Worm (Caenorhabditis elegans): ENCODE data around the gene K08F8.15.

The K08F8.15 gene

ce11 chrII:8813659-8814058 lies 47.0 kb downstream of the K08F8.15 start (continued):
- TF ChIP-seq ama-1 (optimal IDR thresholded peaks at IDR 0.05): no peak
- no peak for TF ChIP-seq mef-2 (tag; optimal IDR thresholded peaks at IDR 0.05)
- no peak for TF ChIP-seq isw-1 (GFP tag; IDR thresholded peaks at IDR 0.05)
- TF ChIP-seq mab-9 (GFP tag; IDR thresholded peaks at IDR 0.05): no peak
- no peak for TF ChIP-seq pag-3 (tag; optimal IDR thresholded peaks at IDR 0.05; ENCODE audit: borderline replicate concordance, insufficient read depth)
- TF ChIP-seq ztf-11 (tag; optimal IDR thresholded peaks at IDR 0.05): no peak
- TF ChIP-seq lin-15B (tag; optimal IDR thresholded peaks at IDR 0.05): no peak
- TF ChIP-seq hlh-4 (tag; optimal IDR thresholded peaks at IDR 0.05): no peak
- TF ChIP-seq nhr-90 (tag; optimal IDR thresholded peaks at IDR 0.05; ENCODE audit: poor library complexity): peak; percentile 74
- TF ChIP-seq skn-1 (tag; optimal IDR thresholded peaks at IDR 0.05): no peak
- no peak for TF ChIP-seq C34B4.2 (tag; optimal IDR thresholded peaks at IDR 0.05)
- no peak for TF ChIP-seq hpl-2 (GFP tag; optimal IDR thresholded peaks at IDR 0.05)
- no peak for TF ChIP-seq ceh-88 (GFP tag; IDR thresholded peaks at IDR 0.05)
- no peak for TF ChIP-seq unc-62 (GFP tag; optimal IDR thresholded peaks at IDR 0.05)
- no peak for TF ChIP-seq unc-30 (tag; optimal IDR thresholded peaks at IDR 0.05)
- no peak for TF ChIP-seq elt-2 (tag; optimal IDR thresholded peaks at IDR 0.05)
- TF ChIP-seq unc-98 (GFP tag; IDR thresholded peaks at IDR 0.05): no peak
- TF ChIP-seq jun-1 (tag; optimal IDR thresholded peaks at IDR 0.05): no peak
- peak; percentile 82 for TF ChIP-seq snu-23 (GFP tag; optimal IDR thresholded peaks at IDR 0.05)
- no peak for TF ChIP-seq nhr-11 (tag; optimal IDR thresholded peaks at IDR 0.05)
- TF ChIP-seq tlp-1 (tag; optimal IDR thresholded peaks at IDR 0.05): no peak
- no peak for TF ChIP-seq ceh-63 (GFP tag; optimal IDR thresholded peaks at IDR 0.05)
- TF ChIP-seq aha-1 (tag; optimal IDR thresholded peaks at IDR 0.05): no peak
- peak; percentile 98 for TF ChIP-seq nhr-85 (tag)
- TF ChIP-seq egl-13 (tag; optimal IDR thresholded peaks at IDR 0.05): no peak
- TF ChIP-seq C16A3.4 (tag; optimal IDR thresholded peaks at IDR 0.05): peak; percentile 70
- TF ChIP-seq irx-1 (tag; optimal IDR thresholded peaks at IDR 0.05): peak; percentile 36
- TF ChIP-seq nhr-71 (tag; optimal IDR thresholded peaks at IDR 0.05): peak; percentile 89
- no peak for TF ChIP-seq lin-39 (tag; optimal IDR thresholded peaks at IDR 0.05)
- no peak for TF ChIP-seq dsc-1 (tag; optimal IDR thresholded peaks at IDR 0.05)
- no peak for TF ChIP-seq pqm-1 (tag; optimal IDR thresholded peaks at IDR 0.05)
- TF ChIP-seq vab-15 (tag; optimal IDR thresholded peaks at IDR 0.05): peak; percentile 28
- no peak for TF ChIP-seq zag-1 (tag; optimal IDR thresholded peaks at IDR 0.05)
- no peak for TF ChIP-seq fkh-4 (tag; optimal IDR thresholded peaks at IDR 0.05; ENCODE audit: borderline replicate concordance)
- no peak for TF ChIP-seq sox-4 (tag; optimal IDR thresholded peaks at IDR 0.05)
- peak; percentile 93 for TF ChIP-seq nhr-19 (GFP tag; conservative IDR thresholded peaks at IDR 0.05)
- TF ChIP-seq ces-1 (GFP tag; optimal IDR thresholded peaks at IDR 0.05): no peak
- TF ChIP-seq fos-1 (tag; optimal IDR thresholded peaks at IDR 0.05): no peak
- no peak for TF ChIP-seq ceh-90 (tag; optimal IDR thresholded peaks at IDR 0.05)
- TF ChIP-seq snpc-4 (tag; optimal IDR thresholded peaks at IDR 0.05): no peak
- peak in 1 of 3 experiments; percentile 5 for TF ChIP-seq ceh-82 (tag; optimal IDR thresholded peaks at IDR 0.05)
- no peak for TF ChIP-seq ets-5 (GFP tag; IDR thresholded peaks at IDR 0.05)
- TF ChIP-seq fkh-10 (GFP tag; optimal IDR thresholded peaks at IDR 0.05): no peak
- no peak for TF ChIP-seq nhr-84 (tag; optimal IDR thresholded peaks at IDR 0.05)
- no peak for TF ChIP-seq xbp-1 (tag; optimal IDR thresholded peaks at IDR 0.05)
- TF ChIP-seq lin-14 (GFP tag; optimal IDR thresholded peaks at IDR 0.05): peak; percentile 74
- TF ChIP-seq blmp-1 (tag; optimal IDR thresholded peaks at IDR 0.05): peak; percentile 86
- TF ChIP-seq C04F5.9 (tag; optimal IDR thresholded peaks at IDR 0.05): no peak
- no peak for TF ChIP-seq sup-37 (GFP tag; optimal IDR thresholded peaks at IDR 0.05)
- no peak for TF ChIP-seq egl-27 (tag; optimal IDR thresholded peaks at IDR 0.05)

Data from whole organism, L1 larva.